Worm (Caenorhabditis elegans): ENCODE results near the gene srx-101.

Gene srx-101

DNA sequence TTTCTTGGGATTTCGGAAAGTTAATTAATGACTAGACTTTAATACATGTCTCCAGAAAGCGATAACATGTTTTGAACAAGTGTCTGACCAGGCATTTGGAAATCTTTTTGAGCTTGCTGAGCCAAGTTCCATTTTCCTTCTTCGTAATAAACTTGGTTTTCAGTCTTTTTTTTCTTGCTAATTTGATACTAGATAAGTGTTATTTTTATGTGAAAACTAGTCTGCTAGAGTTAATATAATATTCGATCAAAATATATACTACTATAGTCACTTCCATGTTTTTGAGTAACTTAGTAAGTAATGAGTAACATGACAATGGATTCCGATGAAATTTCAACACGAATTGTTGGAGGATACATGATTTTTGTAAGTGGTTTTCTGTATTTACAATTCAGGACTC lies 18.7 kb upstream of the srx-101 start, which contains the start of gene srx-110:
TSS of gene srx-110 (plus strand) at position 301 of the 400 bp plus-strand sequence.
- TF ChIP-seq nhr-129 (tag; optimal IDR thresholded peaks at IDR 0.05) (no peak), sem-4 (tag; optimal IDR thresholded peaks at IDR 0.05) (no peak), nhr-6 (tag; optimal IDR thresholded peaks at IDR 0.05) (no peak), lin-11 (tag; optimal IDR thresholded peaks at IDR 0.05) (no peak), unc-39 (tag; optimal IDR thresholded peaks at IDR 0.05) (no peak), dmd-4 (tag; optimal IDR thresholded peaks at IDR 0.05) (no peak), nhr-11 (tag; optimal IDR thresholded peaks at IDR 0.05) (no peak), nhr-21 (tag; optimal IDR thresholded peaks at IDR 0.05) (no peak), elt-1 (tag; optimal IDR thresholded peaks at IDR 0.05) (no peak), nhr-237 (tag; optimal IDR thresholded peaks at IDR 0.05) (no peak), nhr-23 (tag; optimal IDR thresholded peaks at IDR 0.05) (no peak), ztf-11 (tag; optimal IDR thresholded peaks at IDR 0.05) (no peak)

DNA sequence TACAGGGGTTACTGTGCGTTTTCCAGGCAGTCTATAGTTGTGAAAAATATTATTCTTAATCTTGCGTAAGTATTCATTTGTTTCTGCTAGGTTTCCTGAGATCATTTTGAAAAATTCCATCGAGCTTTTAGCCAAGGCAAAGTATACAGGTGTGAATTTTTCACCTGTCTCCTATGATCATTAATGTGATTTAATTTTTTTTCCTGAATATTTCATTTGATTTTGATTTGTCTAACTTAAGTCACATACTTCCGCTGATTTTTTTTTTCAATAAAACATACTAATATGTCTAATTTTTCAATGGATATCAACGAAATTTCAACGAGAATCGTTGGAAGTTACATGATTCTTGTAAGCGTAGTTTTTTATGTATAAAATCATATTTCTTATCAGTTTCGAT lies 14.8 kb upstream of the srx-101 start, which contains the start of gene srx-108:
TSS of gene srx-108 (plus strand) at position 301 of the 400 bp plus-strand sequence.
- no peak for TF ChIP-seq alr-1 (tag; optimal IDR thresholded peaks at IDR 0.05)
- TF ChIP-seq nhr-21 (tag; optimal IDR thresholded peaks at IDR 0.05) = no peak
- TF ChIP-seq nhr-12 (tag; optimal IDR thresholded peaks at IDR 0.05) = no peak
- TF ChIP-seq fos-1 (tag; optimal IDR thresholded peaks at IDR 0.05) = no peak
- TF ChIP-seq sma-3 (GFP tag; optimal IDR thresholded peaks at IDR 0.05) = no peak
- TF ChIP-seq ceh-16 (tag; optimal IDR thresholded peaks at IDR 0.05) = no peak
- TF ChIP-seq peb-1 (tag; optimal IDR thresholded peaks at IDR 0.05) = no peak
- no peak for TF ChIP-seq aly-2 (tag; optimal IDR thresholded peaks at IDR 0.05)
- TF ChIP-seq elt-3 (tag; optimal IDR thresholded peaks at IDR 0.05) = no peak
- no peak for TF ChIP-seq ztf-11 (tag; optimal IDR thresholded peaks at IDR 0.05)

DNA sequence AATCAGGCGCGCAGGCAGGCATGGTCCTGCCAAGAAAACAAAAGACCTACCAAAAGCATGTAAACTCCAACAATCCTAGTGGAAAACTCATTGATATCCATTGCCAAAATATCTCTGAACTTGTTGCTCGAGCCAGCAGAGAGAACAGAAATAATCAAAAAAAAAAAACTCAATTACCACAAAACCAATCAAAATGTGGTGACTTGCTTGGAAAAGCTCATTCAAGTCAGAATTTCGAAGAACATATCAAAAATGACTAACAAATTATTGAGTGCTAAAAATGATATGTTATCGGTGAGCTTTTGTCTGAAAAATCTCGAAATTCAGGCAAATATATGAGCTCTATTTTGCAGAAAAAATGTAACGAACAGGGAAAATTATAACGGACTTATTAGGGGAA lies 10.8 kb upstream of the srx-101 start, which contains the start of gene srx-105:
TSS of gene srx-105 (minus strand) at position 101 of the 400 bp plus-strand sequence.
- TF ChIP-seq unc-39 (tag; optimal IDR thresholded peaks at IDR 0.05) = no peak
- TF ChIP-seq nhr-23 (tag; optimal IDR thresholded peaks at IDR 0.05) = no peak
- TF ChIP-seq unc-62 (GFP tag; optimal IDR thresholded peaks at IDR 0.05) = no peak
- TF ChIP-seq F13H6.1 (tag; optimal IDR thresholded peaks at IDR 0.05) = no peak
- no peak for TF ChIP-seq mdl-1 (tag; optimal IDR thresholded peaks at IDR 0.05)
- TF ChIP-seq unc-55 (GFP tag; optimal IDR thresholded peaks at IDR 0.05) = no peak
- no peak for TF ChIP-seq dmd-4 (tag; optimal IDR thresholded peaks at IDR 0.05)
- no peak for TF ChIP-seq C34F6.9 (tag; optimal IDR thresholded peaks at IDR 0.05)
- TF ChIP-seq lin-39 (tag; optimal IDR thresholded peaks at IDR 0.05) = no peak
- TF ChIP-seq nhr-77 (tag; optimal IDR thresholded peaks at IDR 0.05) = no peak
- TF ChIP-seq nhr-25 (tag; optimal IDR thresholded peaks at IDR 0.05) = no peak
- no peak for TF ChIP-seq sma-9 (GFP tag; optimal IDR thresholded peaks at IDR 0.05)
- TF ChIP-seq sma-9 (tag; optimal IDR thresholded peaks at IDR 0.05) = no peak
- no peak for TF ChIP-seq nhr-10 (tag; optimal IDR thresholded peaks at IDR 0.05)
- no peak for TF ChIP-seq ama-1 (optimal IDR thresholded peaks at IDR 0.05)
- no peak for TF ChIP-seq nhr-129 (tag; optimal IDR thresholded peaks at IDR 0.05)
- no peak for TF ChIP-seq blmp-1 (tag; optimal IDR thresholded peaks at IDR 0.05; ENCODE audit: insufficient read depth)

DNA sequence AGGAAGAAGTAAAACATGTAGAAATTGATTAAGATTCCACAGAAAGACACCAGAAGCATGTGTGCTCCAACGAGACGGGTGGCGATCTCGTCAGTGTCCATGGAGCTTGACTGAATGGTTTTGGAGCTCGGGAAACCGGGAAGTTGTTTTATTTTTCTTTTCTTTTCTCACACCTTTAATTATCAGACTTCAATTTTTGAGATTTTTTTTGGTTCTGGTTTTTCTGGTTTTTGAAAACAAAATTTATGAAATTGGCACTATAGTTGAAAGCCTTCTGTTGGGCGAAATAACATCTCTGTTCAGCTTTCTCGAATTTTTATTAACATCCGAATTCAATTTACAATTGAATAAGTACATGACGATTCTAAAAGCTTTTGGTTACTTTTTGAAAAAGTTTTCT lies 9.0 kb upstream of the srx-101 start, which contains the start of gene srx-104:
TSS of gene srx-104 (minus strand) at position 101 of the 400 bp plus-strand sequence.
- TF ChIP-seq zag-1 (tag; optimal IDR thresholded peaks at IDR 0.05) (no peak), F13H6.1 (tag; optimal IDR thresholded peaks at IDR 0.05) (no peak), sma-9 (GFP tag; optimal IDR thresholded peaks at IDR 0.05) (no peak), sma-9 (tag; optimal IDR thresholded peaks at IDR 0.05) (no peak), ceh-16 (tag; optimal IDR thresholded peaks at IDR 0.05) (no peak), mbf-1 (tag; optimal IDR thresholded peaks at IDR 0.05) (no peak), ZK546.5 (tag; optimal IDR thresholded peaks at IDR 0.05) (no peak), nhr-6 (tag; optimal IDR thresholded peaks at IDR 0.05) (no peak), mdl-1 (tag; optimal IDR thresholded peaks at IDR 0.05) (no peak), R02D3.7 (tag; optimal IDR thresholded peaks at IDR 0.05) (no peak), peb-1 (tag; optimal IDR thresholded peaks at IDR 0.05) (no peak), nhr-12 (tag; optimal IDR thresholded peaks at IDR 0.05) (no peak), crh-2 (tag; optimal IDR thresholded peaks at IDR 0.05) (no peak), egl-27 (tag; optimal IDR thresholded peaks at IDR 0.05) (no peak), nhr-129 (tag; optimal IDR thresholded peaks at IDR 0.05) (no peak), ztf-4 (tag; optimal IDR thresholded peaks at IDR 0.05) (no peak), skn-1 (tag; optimal IDR thresholded peaks at IDR 0.05) (no peak), sem-4 (tag; optimal IDR thresholded peaks at IDR 0.05) (no peak)

Measured in whole organism, L2 larva.